Worm (Caenorhabditis elegans) whole organism, L4/young adult: ENCODE results near the gene Y44A6C.1.

Experiments used
- W03F9.2 ChIP-seq: fragments of 150-350 bp; optimal IDR thresholded peaks from 2 replicates; lab custom pipeline; 2014; ENCODE audit warnings: missing biosample characterization, missing genetic modification characterization
- dao-5 ChIP-seq: sonication (generic microtip); optimal IDR thresholded peaks from 2 replicates; lab custom pipeline; 2016; ENCODE audit warnings: missing genotype, missing genetic modification characterization, moderate library complexity, missing compliant biosample characterization
- him-1 ChIP-seq: sonication (generic microtip); optimal IDR thresholded peaks from 2 replicates; lab custom pipeline; 2016; ENCODE audit warnings: missing genotype, missing genetic modification reagents, missing genetic modification characterization, missing compliant biosample characterization

ce11 chrV:20691585-20691984 lies 22.1 kb upstream of the Y44A6C.1 start, which contains the start of gene F53F8.4:
- TF ChIP-seq him-1 (tag; lab: Kevin White, UChicago) = no peak
- no peak for TF ChIP-seq dao-5 (tag; lab: Kevin White, UChicago)
- no peak for TF ChIP-seq W03F9.2 (tag; lab: Kevin White, UChicago)
